Worm (Caenorhabditis elegans) whole organism, young adult: ENCODE data around the gene srsx-33.

Experiments used
- ets-4 ChIP-seq: fragments of 200-800 bp; sonication (Bioruptor generic); optimal IDR thresholded peaks from 2 replicates; lab custom pipeline; 2018; ENCODE audit warnings: mild to moderate bottlenecking, missing genetic modification characterization, missing compliant biosample characterization
- him-1 ChIP-seq: sonication (generic microtip); optimal IDR thresholded peaks from 2 replicates; lab custom pipeline; 2016; ENCODE audit warnings: missing genotype, missing genetic modification reagents, missing genetic modification characterization, missing compliant biosample characterization
- lin-54 ChIP-seq: fragments of 200-800 bp; sonication (Bioruptor generic); optimal IDR thresholded peaks from 2 replicates; lab custom pipeline; 2018; ENCODE audit warnings: mild to moderate bottlenecking, missing genetic modification characterization, missing compliant biosample characterization
- madf-6 ChIP-seq: fragments of 200-800 bp; sonication (Bioruptor generic); IDR thresholded peaks from 2 replicates; pipeline ENCODE4 v1.3.6; 2022; ENCODE audit warnings: missing genetic modification reagents, missing genetic modification characterization, missing compliant biosample characterization
- mxl-1 ChIP-seq: sonication (generic microtip); optimal IDR thresholded peaks from 2 replicates; lab custom pipeline; 2016; ENCODE audit warnings: missing genetic modification characterization, missing compliant biosample characterization
- nhr-27 ChIP-seq: fragments of 200-800 bp; sonication (Bioruptor generic); optimal IDR thresholded peaks from 2 replicates; lab custom pipeline; 2018; ENCODE audit warnings: mild to moderate bottlenecking, missing genetic modification characterization, moderate library complexity, missing compliant biosample characterization
- pbrm-1 ChIP-seq: fragments of 200-800 bp; sonication (Bioruptor generic); IDR thresholded peaks from 2 replicates; pipeline ENCODE4 v1.3.6; 2022; ENCODE audit warnings: missing genetic modification reagents, missing genetic modification characterization, missing compliant biosample characterization
- pha-4 ChIP-seq: fragments of 150-350 bp; sonication (generic microtip); optimal IDR thresholded peaks from 2 replicates; lab custom pipeline; 2014; ENCODE audit warnings: missing biosample characterization, missing genetic modification reagents, missing genetic modification characterization
- snpc-1.3 ChIP-seq: sonication (generic microtip); optimal IDR thresholded peaks from 2 replicates; lab custom pipeline; 2017; ENCODE audit warnings: missing genetic modification characterization, mild to moderate bottlenecking, missing compliant biosample characterization, antibody characterized with exemption, moderate library complexity, missing genotype, missing genetic modification reagents; ENCODE audit not compliant: insufficient read depth
- unc-62 ChIP-seq: fragments of 150-350 bp; optimal IDR thresholded peaks from 2 replicates; lab custom pipeline; 2014; ENCODE audit warnings: missing biosample characterization, missing genetic modification reagents, missing genetic modification characterization

DNA sequence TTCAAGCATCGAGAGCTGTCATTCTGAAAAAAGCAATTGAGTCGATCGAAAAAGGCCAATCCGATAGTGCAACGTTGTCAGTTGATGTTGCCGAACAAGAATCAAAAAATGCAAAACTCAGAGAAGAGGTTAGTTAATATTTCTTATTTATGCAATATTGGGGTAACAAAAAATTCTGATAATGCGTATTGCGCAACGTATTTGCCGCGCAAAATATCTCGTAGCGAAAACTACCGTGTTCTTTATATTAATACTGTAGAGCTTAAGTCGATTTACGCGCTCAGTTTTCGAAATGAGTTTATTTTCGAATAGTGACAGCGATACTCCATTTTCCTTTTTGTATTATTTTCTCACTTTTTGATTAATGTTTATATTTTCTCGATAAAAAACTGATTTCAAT is 7.3 kb downstream of the srsx-33 start:
- TF ChIP-seq pbrm-1 (GFP tag; lab: Robert Waterston, UW) (no peak), unc-62 (GFP tag; lab: Kevin White, UChicago) (no peak), him-1 (no peak), mxl-1 (tag; lab: Kevin White, UChicago) (no peak), pha-4 (no peak), madf-6 (GFP tag; lab: Robert Waterston, UW) (no peak), ets-4 (GFP tag; lab: Kevin White, UChicago) (no peak), lin-54 (GFP tag; lab: Kevin White, UChicago) (no peak), snpc-1.3 (tag; lab: Kevin White, UChicago) (no peak), nhr-27 (no peak)
